Worm (Caenorhabditis elegans): Measurements from ENCODE around the gene C16C10.8.

- no peak for TF ChIP-seq dao-5 (tag; optimal IDR thresholded peaks at IDR 0.05)
- TF ChIP-seq him-1 (tag; optimal IDR thresholded peaks at IDR 0.05), result no peak
Measured at ce11 chrIII:4120386-4120785, 43.6 kb downstream of the C16C10.8 start.

All from whole organism, L4/young adult.